In the genomic region with DNA sequence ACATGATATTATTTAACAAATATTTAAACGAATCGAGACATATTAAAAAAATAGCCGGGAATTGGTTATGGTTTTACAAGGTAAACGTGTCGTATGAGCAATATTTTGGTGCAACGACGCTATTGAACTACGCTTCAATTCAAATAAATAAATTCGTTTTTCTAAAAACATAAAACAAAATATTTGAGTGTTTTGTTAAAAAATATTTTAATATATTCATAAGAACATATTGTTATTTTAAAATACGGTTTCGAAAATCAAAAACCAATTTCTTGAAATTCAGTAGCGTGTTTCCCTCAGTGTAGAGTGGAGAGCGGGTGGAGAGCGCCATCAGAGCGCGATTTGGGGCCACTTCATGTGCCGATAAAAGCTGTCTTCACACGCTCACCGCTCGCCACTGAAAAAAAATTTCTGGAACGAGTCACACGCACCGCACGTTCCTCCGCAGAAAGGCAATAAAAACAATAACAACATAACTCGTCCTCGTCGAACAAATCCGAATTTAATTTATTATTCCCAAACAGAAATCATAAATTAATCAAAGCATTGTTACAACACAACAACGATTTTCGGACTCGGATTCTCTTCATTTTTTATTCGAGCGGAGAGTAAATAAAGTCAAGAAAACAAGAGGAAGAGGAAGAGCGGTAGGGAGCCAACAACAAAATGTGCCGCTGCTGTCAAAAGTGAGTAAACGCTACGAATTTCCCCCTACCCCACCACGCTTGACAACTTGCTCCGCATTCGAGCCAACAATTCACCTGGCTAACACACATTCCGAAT, we compare ENCODE assay signal across 1 fruit fly cellular context.
TF ChIP-seq lines count a peak whose summit lies in the region.

No protein-coding gene starts in this region.

TF ChIP-seq in whole organism, embryonic, 481 proteins besides CTCF, POLR2A, EP300 and RAD21 (continued from another document and continues in another):
- TF ChIP-seq chinmo (GFP tag; IDR thresholded peaks at IDR 0.05; lab: Robert Waterston, UW; ENCODE audit: partially characterized antibody) = no peak
- peak; percentile 78 for TF ChIP-seq zen (tag; optimal IDR thresholded peaks at IDR 0.05; lab: Kevin White, UChicago)
- TF ChIP-seq dati (GFP tag; IDR thresholded peaks at IDR 0.05; lab: Robert Waterston, UW) = no peak; the same call in 1 of the 2 replicates
- TF ChIP-seq Usf (GFP tag; optimal IDR thresholded peaks at IDR 0.05; lab: Kevin White, UChicago) = peak; percentile 92
- TF ChIP-seq CG6813 (GFP tag; optimal IDR thresholded peaks at IDR 0.05; lab: Kevin White, UChicago) = peak; percentile 87
- TF ChIP-seq CG14860 (GFP tag; IDR thresholded peaks at IDR 0.05; lab: Robert Waterston, UW; ENCODE audit: partially characterized antibody) = no peak
- TF ChIP-seq Stat92E (GFP tag; optimal IDR thresholded peaks at IDR 0.05; lab: Kevin White, UChicago) = peak in 1 of 3 experiments; percentile 51
- TF ChIP-seq CG4328 (GFP tag; optimal IDR thresholded peaks at IDR 0.05; lab: Kevin White, UChicago) = peak; percentile 90
- TF ChIP-seq bigmax (GFP tag; optimal IDR thresholded peaks at IDR 0.05; lab: Kevin White, UChicago) = no peak
- no peak for TF ChIP-seq pita (GFP tag; optimal IDR thresholded peaks at IDR 0.05; lab: Kevin White, UChicago)
- TF ChIP-seq trem (tag; optimal IDR thresholded peaks at IDR 0.05; lab: Kevin White, UChicago) = peak; percentile 87
- TF ChIP-seq CG1603 (tag; optimal IDR thresholded peaks at IDR 0.05; lab: Kevin White, UChicago) = peak; percentile 59
- TF ChIP-seq emc (GFP tag; optimal IDR thresholded peaks at IDR 0.05; lab: Kevin White, UChicago) = no peak
- peak; percentile 96 for TF ChIP-seq Meics (GFP tag; optimal IDR thresholded peaks at IDR 0.05; lab: Kevin White, UChicago)
- TF ChIP-seq hkb (optimal IDR thresholded peaks at IDR 0.05; lab: Kevin White, UChicago) = no peak
- peak; percentile 71; the same call in 1 of the 2 replicates for TF ChIP-seq hkb (GFP tag; IDR thresholded peaks at IDR 0.05; lab: Robert Waterston, UW)
- no peak for TF ChIP-seq dan (GFP tag; IDR thresholded peaks at IDR 0.05; lab: Robert Waterston, UW)
- TF ChIP-seq ind (GFP tag; optimal IDR thresholded peaks at IDR 0.05; lab: Kevin White, UChicago) = peak; percentile 84
- TF ChIP-seq crol (GFP tag; IDR thresholded peaks at IDR 0.05; lab: Robert Waterston, UW) = peak; percentile 79
- TF ChIP-seq CG6689 (GFP tag; IDR thresholded peaks at IDR 0.05; lab: Robert Waterston, UW) = peak; percentile 85
- TF ChIP-seq Taf1 (GFP tag; IDR thresholded peaks at IDR 0.05; lab: Robert Waterston, UW) = peak; percentile 28; the same call in 1 of the 2 replicates
- no peak for TF ChIP-seq CG7745 (tag; optimal IDR thresholded peaks at IDR 0.05; lab: Kevin White, UChicago)
- TF ChIP-seq CG11085 (GFP tag; IDR thresholded peaks at IDR 0.05; lab: Robert Waterston, UW) = no peak
- TF ChIP-seq Opbp (GFP tag; IDR thresholded peaks at IDR 0.05; lab: Robert Waterston, UW; ENCODE audit: partially characterized antibody) = no peak
- TF ChIP-seq gcm2 (GFP tag; optimal IDR thresholded peaks at IDR 0.05; lab: Kevin White, UChicago) = no peak
- no peak for TF ChIP-seq Lpt (GFP tag; optimal IDR thresholded peaks at IDR 0.05; lab: Kevin White, UChicago)
- TF ChIP-seq sisA (GFP tag; IDR thresholded peaks at IDR 0.05; lab: Robert Waterston, UW) = peak; percentile 75
- peak; percentile 6 for TF ChIP-seq CG12071 (GFP tag; optimal IDR thresholded peaks at IDR 0.05; lab: Kevin White, UChicago)
- peak; percentile 51 for TF ChIP-seq CG10565 (GFP tag; optimal IDR thresholded peaks at IDR 0.05; lab: Kevin White, UChicago)
- TF ChIP-seq CG31224 (GFP tag; IDR thresholded peaks at IDR 0.05; lab: Robert Waterston, UW) = peak; percentile 73
- no peak for TF ChIP-seq HmgD (GFP tag; optimal IDR thresholded peaks at IDR 0.05; lab: Kevin White, UChicago)
- no peak for TF ChIP-seq CG2129 (GFP tag; IDR thresholded peaks at IDR 0.05; lab: Robert Waterston, UW; ENCODE audit: partially characterized antibody)
- TF ChIP-seq E2f1 (GFP tag; IDR thresholded peaks at IDR 0.05; lab: Robert Waterston, UW) = peak; percentile 84
- TF ChIP-seq CG2120 (GFP tag; optimal IDR thresholded peaks at IDR 0.05; lab: Kevin White, UChicago) = peak; percentile 57
- no peak for TF ChIP-seq disco-r (GFP tag; optimal IDR thresholded peaks at IDR 0.05; lab: Kevin White, UChicago)
- TF ChIP-seq fd64A (GFP tag; optimal IDR thresholded peaks at IDR 0.05; lab: Kevin White, UChicago) = peak; percentile 10
- TF ChIP-seq CG12942 (GFP tag; optimal IDR thresholded peaks at IDR 0.05; lab: Kevin White, UChicago) = peak; percentile 81
- peak; percentile 49; the same call in 1 of the 2 replicates for TF ChIP-seq CG11696 (GFP tag; IDR thresholded peaks at IDR 0.05; lab: Robert Waterston, UW)
- TF ChIP-seq en (GFP tag; optimal IDR thresholded peaks at IDR 0.05; lab: Kevin White, UChicago) = peak; percentile 32
- TF ChIP-seq CG6765 (GFP tag; optimal IDR thresholded peaks at IDR 0.05; lab: Kevin White, UChicago) = peak; percentile 94
- TF ChIP-seq NK7.1 (GFP tag; optimal IDR thresholded peaks at IDR 0.05; lab: Kevin White, UChicago) = peak; percentile 35
- TF ChIP-seq CG31388 (GFP tag; optimal IDR thresholded peaks at IDR 0.05; lab: Kevin White, UChicago) = peak; percentile 48
- TF ChIP-seq CG14710 (tag; optimal IDR thresholded peaks at IDR 0.05; lab: Kevin White, UChicago) = peak; percentile 95
- peak; percentile 34; the same call in 1 of the 2 replicates for TF ChIP-seq CG10321 (GFP tag; IDR thresholded peaks at IDR 0.05; lab: Robert Waterston, UW)
- no peak for TF ChIP-seq sima (GFP tag; optimal IDR thresholded peaks at IDR 0.05; lab: Kevin White, UChicago)
- peak; percentile 51 for TF ChIP-seq HLH54F (GFP tag; optimal IDR thresholded peaks at IDR 0.05; lab: Kevin White, UChicago)
- no peak for TF ChIP-seq Sry-δ (GFP tag; optimal IDR thresholded peaks at IDR 0.05; lab: Kevin White, UChicago)
- TF ChIP-seq ftz-f1 (GFP tag; optimal IDR thresholded peaks at IDR 0.05; lab: Kevin White, UChicago) = no peak
- TF ChIP-seq CG6791 (GFP tag; IDR thresholded peaks at IDR 0.05; lab: Robert Waterston, UW; ENCODE audit: partially characterized antibody) = no peak
- TF ChIP-seq CG9215 (GFP tag; IDR thresholded peaks at IDR 0.05; lab: Robert Waterston, UW) = peak; percentile 84
- no peak for TF ChIP-seq CG12744 (GFP tag; optimal IDR thresholded peaks at IDR 0.05; lab: Kevin White, UChicago)
- peak; percentile 75 for TF ChIP-seq ara (GFP tag; IDR thresholded peaks at IDR 0.05; lab: Robert Waterston, UW)
- no peak for TF ChIP-seq Scr (GFP tag; IDR thresholded peaks at IDR 0.05; lab: Robert Waterston, UW; ENCODE audit: partially characterized antibody)
- peak; percentile 31 for TF ChIP-seq CrebB (tag; optimal IDR thresholded peaks at IDR 0.05; lab: Kevin White, UChicago)
- TF ChIP-seq danr (GFP tag; IDR thresholded peaks at IDR 0.05; lab: Robert Waterston, UW) = peak; percentile 70
- TF ChIP-seq CG7372 (GFP tag; IDR thresholded peaks at IDR 0.05; lab: Robert Waterston, UW) = peak; percentile 70
- peak; percentile 96 for TF ChIP-seq dmrt99B (tag; optimal IDR thresholded peaks at IDR 0.05; lab: Kevin White, UChicago)
- TF ChIP-seq CG11723 (GFP tag; optimal IDR thresholded peaks at IDR 0.05; lab: Kevin White, UChicago) = peak; percentile 91
- TF ChIP-seq HLH4C (GFP tag; IDR thresholded peaks at IDR 0.05; lab: Robert Waterston, UW; ENCODE audit: partially characterized antibody) = no peak
- TF ChIP-seq vfl (GFP tag; optimal IDR thresholded peaks at IDR 0.05; lab: Kevin White, UChicago) = peak; percentile 24
- TF ChIP-seq Hand (GFP tag; optimal IDR thresholded peaks at IDR 0.05; lab: Kevin White, UChicago) = peak; percentile 89
- TF ChIP-seq lbe (GFP tag; optimal IDR thresholded peaks at IDR 0.05; lab: Kevin White, UChicago) = peak; percentile 59
- peak; percentile 78 for TF ChIP-seq lilli (GFP tag; optimal IDR thresholded peaks at IDR 0.05; lab: Kevin White, UChicago)
- TF ChIP-seq ERR (GFP tag; optimal IDR thresholded peaks at IDR 0.05; lab: Kevin White, UChicago) = no peak
- peak; percentile 61; the same call in 1 of the 2 replicates for TF ChIP-seq sim (GFP tag; IDR thresholded peaks at IDR 0.05; lab: Robert Waterston, UW)
- TF ChIP-seq oc (tag; optimal IDR thresholded peaks at IDR 0.05; lab: Kevin White, UChicago) = peak; percentile 14
- peak; percentile 69 for TF ChIP-seq CG15696 (tag; optimal IDR thresholded peaks at IDR 0.05; lab: Kevin White, UChicago)
- peak; percentile 85 for TF ChIP-seq D19B (GFP tag; optimal IDR thresholded peaks at IDR 0.05; lab: Kevin White, UChicago)
- peak; percentile 44 for TF ChIP-seq ac (GFP tag; optimal IDR thresholded peaks at IDR 0.05; lab: Kevin White, UChicago)
- TF ChIP-seq CG9876 (GFP tag; optimal IDR thresholded peaks at IDR 0.05; lab: Kevin White, UChicago) = no peak
- peak; percentile 43; the same call in 2 of the 3 replicates for TF ChIP-seq B-H1 (GFP tag; IDR thresholded peaks at IDR 0.05; lab: Robert Waterston, UW)
- peak; percentile 45; the same call in 1 of the 2 replicates for TF ChIP-seq toy (GFP tag; IDR thresholded peaks at IDR 0.05; lab: Robert Waterston, UW)
- 0 out of 2 replicates have a peak, but pooled peaks have one; percentile 9 for TF ChIP-seq sens-2 (GFP tag; IDR thresholded peaks at IDR 0.05; lab: Robert Waterston, UW)
- peak; percentile 23 for TF ChIP-seq kay (GFP tag; optimal IDR thresholded peaks at IDR 0.05; lab: Kevin White, UChicago)
- no peak for TF ChIP-seq CG8089 (GFP tag; optimal IDR thresholded peaks at IDR 0.05; lab: Kevin White, UChicago)
- TF ChIP-seq CG5245 (GFP tag; optimal IDR thresholded peaks at IDR 0.05; lab: Kevin White, UChicago) = peak; percentile 62
- peak; percentile 5; the same call in 1 of the 2 replicates for TF ChIP-seq Adf1 (GFP tag; IDR thresholded peaks at IDR 0.05; lab: Robert Waterston, UW)
- TF ChIP-seq CG13775 (GFP tag; optimal IDR thresholded peaks at IDR 0.05; lab: Kevin White, UChicago) = peak; percentile 93
- peak; percentile 51 for TF ChIP-seq exex (tag; optimal IDR thresholded peaks at IDR 0.05; lab: Kevin White, UChicago)
- peak; percentile 70 for TF ChIP-seq CG17568 (GFP tag; optimal IDR thresholded peaks at IDR 0.05; lab: Kevin White, UChicago)
- TF ChIP-seq Awh (GFP tag; IDR thresholded peaks at IDR 0.05; lab: Robert Waterston, UW) = no peak; the same call in 1 of the 2 replicates
- TF ChIP-seq h (optimal IDR thresholded peaks at IDR 0.05; lab: Kevin White, UChicago) = no peak
- TF ChIP-seq HLHmδ (GFP tag; optimal IDR thresholded peaks at IDR 0.05; lab: Kevin White, UChicago) = no peak
- peak; percentile 29; the same call in 1 of the 2 replicates for TF ChIP-seq CG5953 (GFP tag; IDR thresholded peaks at IDR 0.05; lab: Robert Waterston, UW)
- TF ChIP-seq Spps (tag; optimal IDR thresholded peaks at IDR 0.05; lab: Kevin White, UChicago) = peak; percentile 88
- TF ChIP-seq pan (optimal IDR thresholded peaks at IDR 0.05; lab: Kevin White, UChicago) = no peak
- TF ChIP-seq pan (GFP tag; optimal IDR thresholded peaks at IDR 0.05 in 1 of 2, IDR thresholded peaks at IDR 0.05 in 1 of 2) = peak in 1 of 2 experiments; percentile 52
- TF ChIP-seq hth (optimal IDR thresholded peaks at IDR 0.05; lab: Kevin White, UChicago) = no peak
- TF ChIP-seq pb (GFP tag; optimal IDR thresholded peaks at IDR 0.05; lab: Kevin White, UChicago) = peak; percentile 33
- peak; percentile 22 for TF ChIP-seq CG11398 (GFP tag; optimal IDR thresholded peaks at IDR 0.05; lab: Kevin White, UChicago)
- no peak for TF ChIP-seq dimm (GFP tag; IDR thresholded peaks at IDR 0.05; lab: Robert Waterston, UW)
- no peak; the same call in none of the 3 replicates for TF ChIP-seq ken (GFP tag; IDR thresholded peaks at IDR 0.05; lab: Robert Waterston, UW)
- TF ChIP-seq B-H2 (GFP tag; optimal IDR thresholded peaks at IDR 0.05; lab: Kevin White, UChicago) = peak; percentile 75
- no peak for TF ChIP-seq pfk (GFP tag; optimal IDR thresholded peaks at IDR 0.05; lab: Kevin White, UChicago)
- no peak for TF ChIP-seq Hey (tag; optimal IDR thresholded peaks at IDR 0.05; lab: Kevin White, UChicago)
- TF ChIP-seq CG8765 (GFP tag; IDR thresholded peaks at IDR 0.05; lab: Robert Waterston, UW) = no peak
- peak in 1 of 3 experiments; percentile 96 for TF ChIP-seq lola (GFP tag; optimal IDR thresholded peaks at IDR 0.05; lab: Kevin White, UChicago)
- no peak for TF ChIP-seq Dll (GFP tag; IDR thresholded peaks at IDR 0.05; lab: Robert Waterston, UW; ENCODE audit: partially characterized antibody)
- no peak for TF ChIP-seq pzg (GFP tag; optimal IDR thresholded peaks at IDR 0.05; lab: Kevin White, UChicago)
- no peak for TF ChIP-seq slp2 (GFP tag; optimal IDR thresholded peaks at IDR 0.05; lab: Kevin White, UChicago)
- 0 out of 3 replicates have a peak, but pooled peaks have one; percentile 8 for TF ChIP-seq sr (GFP tag; IDR thresholded peaks at IDR 0.05; lab: Robert Waterston, UW)
- TF ChIP-seq wdn (GFP tag; IDR thresholded peaks at IDR 0.05; lab: Robert Waterston, UW) = no peak; the same call in none of the 2 replicates
- no peak for TF ChIP-seq corto (GFP tag; optimal IDR thresholded peaks at IDR 0.05; lab: Kevin White, UChicago)
- TF ChIP-seq kni (GFP tag; optimal IDR thresholded peaks at IDR 0.05; lab: Kevin White, UChicago) = peak; percentile 81
- TF ChIP-seq dysf (GFP tag; IDR thresholded peaks at IDR 0.05; lab: Robert Waterston, UW) = peak; percentile 91
- peak; percentile 96 for TF ChIP-seq CG11504 (tag; optimal IDR thresholded peaks at IDR 0.05; lab: Kevin White, UChicago)
- TF ChIP-seq chn (GFP tag; optimal IDR thresholded peaks at IDR 0.05; lab: Kevin White, UChicago) = peak; percentile 9
- TF ChIP-seq CG4360 (GFP tag; IDR thresholded peaks at IDR 0.05; lab: Robert Waterston, UW) = no peak; the same call in 1 of the 2 replicates
- TF ChIP-seq Chrac-16 (GFP tag; optimal IDR thresholded peaks at IDR 0.05; lab: Kevin White, UChicago) = peak; percentile 75
- peak; percentile 91 for TF ChIP-seq tap (tag; optimal IDR thresholded peaks at IDR 0.05; lab: Kevin White, UChicago)
- TF ChIP-seq seq (GFP tag; IDR thresholded peaks at IDR 0.05; lab: Robert Waterston, UW) = peak; percentile 63
- no peak for TF ChIP-seq bab2 (GFP tag; optimal IDR thresholded peaks at IDR 0.05; lab: Kevin White, UChicago)
- peak; percentile 89 for TF ChIP-seq Hr3 (GFP tag; optimal IDR thresholded peaks at IDR 0.05; lab: Kevin White, UChicago)
- TF ChIP-seq ro (GFP tag; IDR thresholded peaks at IDR 0.05; lab: Robert Waterston, UW) = peak; percentile 63; the same call in 1 of the 2 replicates
- TF ChIP-seq CG34224 (GFP tag; IDR thresholded peaks at IDR 0.05; lab: Robert Waterston, UW; ENCODE audit: partially characterized antibody) = 0 out of 3 replicates have a peak, but pooled peaks have one; percentile 11
- TF ChIP-seq fd96Cb (tag; optimal IDR thresholded peaks at IDR 0.05; lab: Kevin White, UChicago) = peak; percentile 94
- TF ChIP-seq CG14050 (GFP tag; IDR thresholded peaks at IDR 0.05; lab: Robert Waterston, UW) = peak; percentile 61; the same call in 2 of the 3 replicates
- TF ChIP-seq CG18764 (GFP tag; optimal IDR thresholded peaks at IDR 0.05; lab: Kevin White, UChicago) = peak; percentile 75
